Worm (Caenorhabditis elegans) whole organism, L4 larva: ENCODE measurements around the gene mip-2.

Experiments used
- F37D6.2 ChIP-seq: sonication (generic microtip); optimal IDR thresholded peaks from 2 replicates; lab custom pipeline; 2016; ENCODE audit warnings: mild to moderate bottlenecking, missing genetic modification characterization, missing compliant biosample characterization
- F49E8.2 ChIP-seq: sonication (generic microtip); optimal IDR thresholded peaks from 2 replicates; lab custom pipeline; 2016; ENCODE audit warnings: missing compliant biosample characterization, mild to moderate bottlenecking, missing genetic modification characterization, borderline replicate concordance
- R02D3.7 ChIP-seq: fragments of 150-350 bp; sonication (generic microtip); optimal IDR thresholded peaks from 3 replicates; lab custom pipeline; 2014; ENCODE audit warnings: missing biosample characterization, missing genetic modification characterization
- T20F7.1 ChIP-seq: fragments of 200-800 bp; sonication (Bioruptor generic); optimal IDR thresholded peaks from 2 replicates; lab custom pipeline; 2018; ENCODE audit warnings: mild to moderate bottlenecking, missing genetic modification characterization, missing compliant biosample characterization
- Y105C5A.15 ChIP-seq: fragments of 200-800 bp; sonication (Bioruptor generic); IDR thresholded peaks from 2 replicates; pipeline ENCODE4 v1.3.6; 2022; ENCODE audit warnings: missing genetic modification characterization, missing compliant biosample characterization
- Y48G9A.11 ChIP-seq: fragments of 200-800 bp; sonication (Bioruptor generic); IDR thresholded peaks from 2 replicates; pipeline ENCODE4 v1.3.6; 2022; ENCODE audit warnings: missing genetic modification reagents, missing genetic modification characterization, missing compliant biosample characterization
- aha-1 ChIP-seq: fragments of 150-350 bp; peaks from one replicate; lab custom pipeline; 2014; ENCODE audit warnings: missing biosample characterization, missing genetic modification characterization
- aly-2 ChIP-seq: sonication (generic microtip); optimal IDR thresholded peaks from 2 replicates; lab custom pipeline; 2018; ENCODE audit warnings: missing biosample characterization, missing genetic modification characterization
- arid-1 ChIP-seq: fragments of 200-800 bp; sonication (Bioruptor generic); conservative IDR thresholded peaks from 2 replicates; pipeline ENCODE4 v1.3.6; 2022; ENCODE audit warnings: missing genetic modification reagents, missing genetic modification characterization, missing compliant biosample characterization
- ceh-28 ChIP-seq: fragments of 150-350 bp; optimal IDR thresholded peaks from 2 replicates; lab custom pipeline; 2014; ENCODE audit warnings: missing biosample characterization, missing genetic modification reagents, missing genetic modification characterization
- ceh-44 ChIP-seq: fragments of 200-800 bp; sonication (Bioruptor generic); IDR thresholded peaks from 2 replicates; pipeline ENCODE4 v1.3.6; 2022; ENCODE audit warnings: missing genetic modification reagents, missing genetic modification characterization, missing compliant biosample characterization
- ceh-62 ChIP-seq: sonication (generic microtip); optimal IDR thresholded peaks from 2 replicates; lab custom pipeline; 2017; ENCODE audit warnings: missing biosample characterization, missing genetic modification characterization
- daf-16 ChIP-seq, 3 experiments: sonication (generic microtip); optimal IDR thresholded peaks; 2 replicates each; lab custom pipeline; 2016 to 2017; ENCODE audit warnings: missing genetic modification characterization in 3 of 3, missing genetic modification reagents in 3 of 3, mild to moderate bottlenecking in 2 of 3, missing compliant biosample characterization in 2 of 3, missing biosample characterization in 1 of 3, moderate library complexity in 1 of 3
- daf-8 ChIP-seq: fragments of 200-800 bp; sonication (Bioruptor generic); IDR thresholded peaks from 2 replicates; pipeline ENCODE4 v1.3.6; 2022; ENCODE audit warnings: missing genetic modification characterization, missing compliant biosample characterization
- dmd-6 ChIP-seq: fragments of 200-800 bp; sonication (Bioruptor generic); IDR thresholded peaks from 2 replicates; pipeline ENCODE4 v1.3.6; 2022; ENCODE audit warnings: missing genetic modification reagents, missing genetic modification characterization, missing compliant biosample characterization
- dmd-9 ChIP-seq: fragments of 200-800 bp; sonication (Bioruptor generic); IDR thresholded peaks from 2 replicates; pipeline ENCODE4 v1.3.6; 2022; ENCODE audit warnings: missing genetic modification reagents, missing genetic modification characterization, missing compliant biosample characterization
- dve-1 ChIP-seq: sonication (generic microtip); optimal IDR thresholded peaks from 2 replicates; lab custom pipeline; 2017; ENCODE audit warnings: antibody characterized with exemption, mild to moderate bottlenecking, missing genetic modification characterization, missing compliant biosample characterization; ENCODE audit not compliant: insufficient read depth
- egl-27 ChIP-seq: sonication (generic microtip); optimal IDR thresholded peaks from 3 replicates; lab custom pipeline; 2017; ENCODE audit warnings: missing biosample characterization, missing genetic modification reagents, missing genetic modification characterization
- gei-8 ChIP-seq: fragments of 200-800 bp; sonication (Bioruptor generic); optimal IDR thresholded peaks from 2 replicates; lab custom pipeline; 2018; ENCODE audit warnings: mild to moderate bottlenecking, missing genetic modification characterization, missing compliant biosample characterization
- hlh-11 ChIP-seq: fragments of 200-800 bp; sonication (Bioruptor generic); optimal IDR thresholded peaks from 2 replicates; lab custom pipeline; 2018; ENCODE audit warnings: mild to moderate bottlenecking, missing genetic modification characterization, missing compliant biosample characterization
- hmg-1.1 ChIP-seq: fragments of 200-800 bp; sonication (Bioruptor generic); IDR thresholded peaks from 2 replicates; pipeline ENCODE4 v1.3.6; 2022; ENCODE audit warnings: missing genetic modification reagents, missing genetic modification characterization, missing compliant biosample characterization
- lin-29 ChIP-seq: fragments of 200-800 bp; sonication (Bioruptor generic); IDR thresholded peaks from 2 replicates; pipeline ENCODE4 v1.3.6; 2022; ENCODE audit warnings: missing genetic modification reagents, missing genetic modification characterization, missing compliant biosample characterization
- lsy-2 ChIP-seq, 2 experiments: fragments of 150-350 bp in 1 of 2; sonication (generic microtip) in 1 of 2; optimal IDR thresholded peaks; 2 replicates each; lab custom pipeline; 2014 to 2017; ENCODE audit warnings: missing biosample characterization in 2 of 2, missing genetic modification characterization in 2 of 2
- madf-5 ChIP-seq, 2 experiments: fragments of 200-800 bp; sonication (Bioruptor generic); IDR thresholded peaks; 2 replicates each; pipeline ENCODE4 v1.3.6; 2022; ENCODE audit warnings: missing compliant biosample characterization in 2 of 2, missing genetic modification characterization in 2 of 2
- mdt-29 ChIP-seq: fragments of 200-800 bp; sonication (Bioruptor generic); IDR thresholded peaks from 2 replicates; pipeline ENCODE4 v1.3.6; 2022; ENCODE audit warnings: missing genetic modification reagents, missing genetic modification characterization, missing compliant biosample characterization
- mep-1 ChIP-seq: fragments of 150-350 bp; sonication (generic microtip); optimal IDR thresholded peaks from 3 replicates; lab custom pipeline; 2014; ENCODE audit warnings: missing biosample characterization, missing genetic modification characterization
- mes-2 ChIP-seq: sonication (generic microtip); optimal IDR thresholded peaks from 2 replicates; lab custom pipeline; 2016; ENCODE audit warnings: missing genotype, mild to moderate bottlenecking, missing genetic modification characterization, missing compliant biosample characterization; ENCODE audit not compliant: poor library complexity, severe bottlenecking
- mxl-2 ChIP-seq: fragments of 200-800 bp; sonication (Bioruptor generic); conservative IDR thresholded peaks from 2 replicates; pipeline ENCODE4 v1.3.6; 2022; ENCODE audit warnings: missing genetic modification reagents, missing genetic modification characterization, missing compliant biosample characterization
- nhr-28 ChIP-seq: fragments of 150-350 bp; optimal IDR thresholded peaks from 2 replicates; lab custom pipeline; 2014; ENCODE audit warnings: missing biosample characterization, missing genetic modification characterization
- nhr-48 ChIP-seq: sonication (generic microtip); optimal IDR thresholded peaks from 2 replicates; lab custom pipeline; 2016; ENCODE audit warnings: mild to moderate bottlenecking, missing genetic modification characterization, missing compliant biosample characterization
- nhr-6 ChIP-seq: fragments of 150-350 bp; optimal IDR thresholded peaks from 2 replicates; lab custom pipeline; 2014; ENCODE audit warnings: missing biosample characterization, missing genetic modification characterization
- nhr-77 ChIP-seq: fragments of 150-350 bp; optimal IDR thresholded peaks from 2 replicates; lab custom pipeline; 2014; ENCODE audit warnings: missing biosample characterization, missing genetic modification characterization
- pqm-1 ChIP-seq: sonication (generic microtip); optimal IDR thresholded peaks from 2 replicates; lab custom pipeline; 2017; ENCODE audit warnings: missing biosample characterization, missing genetic modification characterization
- rbr-2 ChIP-seq: sonication (generic microtip); optimal IDR thresholded peaks from 2 replicates; lab custom pipeline; 2016; ENCODE audit warnings: missing genotype, missing genetic modification characterization, missing compliant biosample characterization
- snpc-4 ChIP-seq: fragments of 150-350 bp; optimal IDR thresholded peaks from 2 replicates; lab custom pipeline; 2014; ENCODE audit warnings: missing biosample characterization, missing genetic modification characterization
- spr-1 ChIP-seq: sonication (generic microtip); optimal IDR thresholded peaks from 2 replicates; lab custom pipeline; 2016; ENCODE audit warnings: mild to moderate bottlenecking, missing genetic modification characterization, missing compliant biosample characterization
- tag-97 ChIP-seq: fragments of 200-800 bp; sonication (Bioruptor generic); IDR thresholded peaks from 2 replicates; pipeline ENCODE4 v1.3.6; 2022; ENCODE audit warnings: missing genetic modification characterization, missing compliant biosample characterization
- unc-130 ChIP-seq: sonication (generic microtip); optimal IDR thresholded peaks from 2 replicates; lab custom pipeline; 2016; ENCODE audit warnings: missing genetic modification reagents, missing genetic modification characterization, missing compliant biosample characterization
- unc-62 ChIP-seq, 3 experiments: fragments of 150-350 bp in 1 of 3; sonication (generic microtip); optimal IDR thresholded peaks in 2 of 3; peaks in 1 of 3; 1 replicate in 1 of 3; 2 replicates in 2 of 3; lab custom pipeline; 2014 to 2017; ENCODE audit warnings: missing biosample characterization in 3 of 3, missing genetic modification characterization in 3 of 3, missing genetic modification reagents in 3 of 3, missing genotype in 1 of 3
- zfp-2 ChIP-seq: sonication (generic microtip); optimal IDR thresholded peaks from 2 replicates; lab custom pipeline; 2016; ENCODE audit warnings: mild to moderate bottlenecking, missing genetic modification characterization, missing compliant biosample characterization
- zip-11 ChIP-seq: fragments of 200-800 bp; sonication (Bioruptor generic); IDR thresholded peaks from 2 replicates; pipeline ENCODE4 v1.3.6; 2022; ENCODE audit warnings: missing genetic modification characterization, missing compliant biosample characterization

mip-2 gene

DNA sequence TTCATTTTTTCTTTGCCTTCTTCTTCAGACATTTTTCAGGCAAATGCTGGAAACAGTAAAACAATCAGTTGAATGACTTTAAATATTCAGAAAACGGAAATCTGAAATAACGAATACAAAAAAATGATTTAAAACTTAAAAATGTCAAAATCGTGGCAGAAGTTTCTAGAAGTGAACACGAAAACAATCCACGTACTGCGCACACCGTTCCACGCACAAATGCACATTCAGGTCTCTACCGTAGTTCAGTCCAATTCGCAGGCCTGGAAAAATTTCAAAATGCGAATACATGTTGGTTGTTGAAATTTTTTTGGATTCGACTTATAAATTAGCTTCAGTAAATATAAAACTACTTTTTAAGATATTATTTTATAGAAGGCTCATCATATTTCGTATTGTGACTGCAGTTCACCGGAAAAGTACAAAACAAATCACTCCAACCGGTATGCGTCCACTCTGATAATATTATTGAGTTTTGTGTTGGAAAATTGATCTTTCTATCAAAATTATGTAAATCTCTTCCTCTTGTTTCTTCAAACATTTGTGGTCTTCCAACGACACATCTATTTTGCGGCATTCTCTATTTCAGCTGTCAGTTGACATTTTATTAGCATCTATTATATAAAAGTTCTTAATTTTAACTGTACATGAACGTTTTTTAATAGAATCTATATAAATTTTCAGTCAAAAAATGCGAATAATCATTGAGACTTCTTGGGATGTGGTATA is at the start of gene mip-2, which contains the start of gene F58G11.4:
Gene mip-2, minus strand, starts transcription at position 48 of the 729 bp plus-strand sequence.
Gene F58G11.4, plus strand, starts transcription at position 679 of the 729 bp plus-strand sequence.
- no peak for TF ChIP-seq aly-2 (tag; lab: Kevin White, UChicago)
- TF ChIP-seq unc-62 (GFP tag; optimal IDR thresholded peaks at IDR 0.05 in 1 of 2; lab: Kevin White, UChicago): peak in 1 of 2 experiments; percentile 49
- no peak for TF ChIP-seq unc-62 (tag; optimal IDR thresholded peaks at IDR 0.05; lab: Kevin White, UChicago)
- TF ChIP-seq mep-1 (tag; lab: Kevin White, UChicago): no peak
- no peak for TF ChIP-seq hmg-1.1 (GFP tag; lab: Robert Waterston, UW)
- no peak for TF ChIP-seq nhr-77 (tag; lab: Kevin White, UChicago)
- no peak for TF ChIP-seq F37D6.2
- TF ChIP-seq gei-8 (GFP tag; lab: Kevin White, UChicago): no peak
- TF ChIP-seq spr-1 (tag; lab: Kevin White, UChicago): no peak
- no peak for TF ChIP-seq arid-1 (GFP tag; lab: Robert Waterston, UW)
- no peak for TF ChIP-seq mdt-29 (GFP tag; lab: Robert Waterston, UW)
- peak; percentile 59 for TF ChIP-seq Y48G9A.11 (GFP tag; lab: Robert Waterston, UW)
- TF ChIP-seq tag-97 (GFP tag; lab: Robert Waterston, UW): no peak
- TF ChIP-seq aha-1 (tag; lab: Kevin White, UChicago): peak; percentile 62

ce11 chrV:13716531-13716930 is 44.8 kb upstream of the mip-2 start, which contains the start of gene T01D3.6:
Gene T01D3.6, plus strand, starts transcription at chrV:13716824.
- no peak for TF ChIP-seq mxl-2
- no peak for TF ChIP-seq T20F7.1 (GFP tag; lab: Kevin White, UChicago)
- no peak for TF ChIP-seq snpc-4 (tag; lab: Kevin White, UChicago)
- peak; percentile 90 for TF ChIP-seq nhr-6 (tag; lab: Kevin White, UChicago)
- TF ChIP-seq daf-16 (GFP tag; optimal IDR thresholded peaks at IDR 0.05; lab: Kevin White, UChicago): no peak
- TF ChIP-seq daf-16 (tag; optimal IDR thresholded peaks at IDR 0.05; lab: Kevin White, UChicago): peak; percentile 43
- no peak for TF ChIP-seq ceh-28 (tag; lab: Kevin White, UChicago)
- peak; percentile 64 for TF ChIP-seq dmd-6 (GFP tag; lab: Robert Waterston, UW)
- peak in 1 of 2 experiments; percentile 95 for TF ChIP-seq unc-62 (GFP tag; optimal IDR thresholded peaks at IDR 0.05 in 1 of 2; lab: Kevin White, UChicago)
- TF ChIP-seq unc-62 (tag; optimal IDR thresholded peaks at IDR 0.05; lab: Kevin White, UChicago): no peak
- peak; percentile 87 for TF ChIP-seq pqm-1 (tag; lab: Kevin White, UChicago)
- TF ChIP-seq hlh-11 (tag; lab: Kevin White, UChicago): peak; percentile 52
- peak; percentile 24 for TF ChIP-seq mes-2 (tag; lab: Kevin White, UChicago)
- TF ChIP-seq nhr-28 (tag; lab: Kevin White, UChicago): peak; percentile 52

- peak; percentile 62; the same call in 1 of the 2 replicates for TF ChIP-seq hmg-1.1 (GFP tag; lab: Robert Waterston, UW)
- no peak for TF ChIP-seq nhr-28 (tag; lab: Kevin White, UChicago)
- no peak for TF ChIP-seq zfp-2 (tag; lab: Kevin White, UChicago)
- no peak for TF ChIP-seq ceh-62 (tag; lab: Kevin White, UChicago)
- no peak for TF ChIP-seq arid-1 (GFP tag; lab: Robert Waterston, UW)
- peak; percentile 80 for TF ChIP-seq unc-130 (GFP tag; lab: Kevin White, UChicago)
- TF ChIP-seq nhr-6 (tag; lab: Kevin White, UChicago): peak; percentile 89
- TF ChIP-seq nhr-48 (tag; lab: Kevin White, UChicago): no peak
- TF ChIP-seq daf-16 (GFP tag; optimal IDR thresholded peaks at IDR 0.05; lab: Kevin White, UChicago): no peak
- TF ChIP-seq daf-16 (tag; optimal IDR thresholded peaks at IDR 0.05; lab: Kevin White, UChicago): peak; percentile 46
- no peak for TF ChIP-seq Y105C5A.15 (GFP tag; lab: Robert Waterston, UW)
- no peak for TF ChIP-seq zip-11 (GFP tag; lab: Robert Waterston, UW)
- TF ChIP-seq rbr-2 (tag; lab: Kevin White, UChicago): peak; percentile 66
- no peak for TF ChIP-seq snpc-4 (tag; lab: Kevin White, UChicago)
- 0 out of 2 replicates have a peak, but pooled peaks have one; percentile 51 for TF ChIP-seq ceh-44 (GFP tag; lab: Robert Waterston, UW)
- peak; percentile 46; the same call in 1 of the 2 replicates for TF ChIP-seq dmd-9 (GFP tag; lab: Robert Waterston, UW)
- TF ChIP-seq lin-29: no peak
- no peak for TF ChIP-seq egl-27 (tag; lab: Kevin White, UChicago)
- no peak for TF ChIP-seq madf-5 (GFP tag; IDR thresholded peaks at IDR 0.05; lab: Robert Waterston, UW)
- no peak for TF ChIP-seq lsy-2 (tag; optimal IDR thresholded peaks at IDR 0.05; lab: Kevin White, UChicago)
- TF ChIP-seq daf-8: no peak
- peak; percentile 96 for TF ChIP-seq mes-2 (tag; lab: Kevin White, UChicago)
- peak; percentile 88 for TF ChIP-seq dve-1 (tag; lab: Kevin White, UChicago)
- TF ChIP-seq T20F7.1 (GFP tag; lab: Kevin White, UChicago): peak; percentile 77
- TF ChIP-seq R02D3.7 (tag; lab: Kevin White, UChicago): no peak
- TF ChIP-seq F49E8.2: no peak
- no peak for TF ChIP-seq gei-8 (GFP tag; lab: Kevin White, UChicago)
- TF ChIP-seq Y48G9A.11 (GFP tag; lab: Robert Waterston, UW): no peak
- TF ChIP-seq F37D6.2: peak; percentile 44
- no peak for TF ChIP-seq mdt-29 (GFP tag; lab: Robert Waterston, UW)
- TF ChIP-seq pqm-1 (tag; lab: Kevin White, UChicago): no peak
These were observed 43.5 kb upstream of the mip-2 start, which contains the start of gene zipt-9 for ce11 chrV:13715223-13715686. Gene zipt-9, minus strand, starts transcription at chrV:13715273.
